Fruit fly (Drosophila melanogaster) whole organism, embryonic: ENCODE measurements around the gene Hr4.

ENCODE experiments used
- CG8944 ChIP-seq: fragments of 200-800 bp; sonication (Bioruptor generic); optimal IDR thresholded peaks from 3 replicates; lab custom pipeline; 2016; ENCODE audit warnings: missing biosample characterization, missing genetic modification characterization
- D19B ChIP-seq: fragments of 200-800 bp; sonication (Bioruptor generic); optimal IDR thresholded peaks from 2 replicates; lab custom pipeline; 2017; ENCODE audit warnings: missing biosample characterization, mild to moderate bottlenecking, missing genetic modification characterization
- TFAM ChIP-seq: fragments of 200-800 bp; sonication (Bioruptor generic); optimal IDR thresholded peaks from 2 replicates; lab custom pipeline; 2017; ENCODE audit warnings: missing biosample characterization, missing genetic modification characterization, inconsistent platforms

dm6 chrX:1901605-1902136 is 40.1 kb upstream of the Hr4 start, which contains the start of gene Ldaf1:
- TF ChIP-seq CG8944 (GFP tag; lab: Kevin White, UChicago): no peak
- TF ChIP-seq TFAM: no peak
- no peak for TF ChIP-seq D19B
